Worm (Caenorhabditis elegans) whole organism, mixed stage, embryonic: ENCODE results near the gene srx-84.
A peak's percentile ranks its signal among the peaks of the same experiment; 100 is the strongest.

Experiments
- M03D4.4 ChIP-seq: sonication (generic microtip); optimal IDR thresholded peaks from 2 replicates; lab custom pipeline; 2017; ENCODE audit warnings: mild to moderate bottlenecking, missing genetic modification characterization, missing compliant biosample characterization
- bed-3 ChIP-seq: fragments of 200-800 bp; sonication (Bioruptor generic); optimal IDR thresholded peaks from 3 replicates; lab custom pipeline; 2018; ENCODE audit warnings: mild to moderate bottlenecking, missing genetic modification characterization, moderate library complexity, missing compliant biosample characterization
- blmp-1 ChIP-seq: fragments of 150-350 bp; optimal IDR thresholded peaks from 2 replicates; lab custom pipeline; 2014; ENCODE audit warnings: missing biosample characterization, missing genetic modification characterization
- ceh-39 ChIP-seq: fragments of 150-350 bp; optimal IDR thresholded peaks from 2 replicates; lab custom pipeline; 2014; ENCODE audit warnings: missing biosample characterization, missing genetic modification characterization
- ceh-43 ChIP-seq: fragments of 200-800 bp; sonication (Bioruptor generic); optimal IDR thresholded peaks from 2 replicates; lab custom pipeline; 2018; ENCODE audit warnings: mild to moderate bottlenecking, missing genetic modification characterization, moderate library complexity, missing compliant biosample characterization
- ceh-83 ChIP-seq: fragments of 200-800 bp; sonication (Bioruptor generic); optimal IDR thresholded peaks from 2 replicates; lab custom pipeline; 2018; ENCODE audit warnings: mild to moderate bottlenecking, missing genetic modification characterization, missing compliant biosample characterization
- ces-1 ChIP-seq: fragments of 150-350 bp; optimal IDR thresholded peaks from 2 replicates; lab custom pipeline; 2014; ENCODE audit warnings: missing biosample characterization, missing genetic modification reagents, missing genetic modification characterization
- cnd-1 ChIP-seq: fragments of 200-800 bp; sonication (Bioruptor generic); optimal IDR thresholded peaks from 2 replicates; lab custom pipeline; 2018; ENCODE audit warnings: mild to moderate bottlenecking, missing genetic modification characterization, missing compliant biosample characterization
- drap-1 ChIP-seq: fragments of 200-800 bp; sonication (Bioruptor generic); optimal IDR thresholded peaks from 3 replicates; lab custom pipeline; 2018; ENCODE audit warnings: mild to moderate bottlenecking, missing genetic modification characterization, missing compliant biosample characterization
- elt-1 ChIP-seq: sonication (generic microtip); optimal IDR thresholded peaks from 2 replicates; lab custom pipeline; 2017; ENCODE audit warnings: missing genetic modification characterization, mild to moderate bottlenecking, missing compliant biosample characterization, antibody characterized with exemption, moderate library complexity, borderline replicate concordance; ENCODE audit not compliant: insufficient read depth
- flh-1 ChIP-seq: fragments of 200-800 bp; sonication (Bioruptor generic); optimal IDR thresholded peaks from 2 replicates; lab custom pipeline; 2018; ENCODE audit warnings: mild to moderate bottlenecking, missing genetic modification characterization, moderate library complexity, missing compliant biosample characterization
- hlh-1 ChIP-seq: fragments of 150-350 bp; optimal IDR thresholded peaks from 2 replicates; lab custom pipeline; 2014; ENCODE audit warnings: missing biosample characterization, missing genetic modification reagents, missing genetic modification characterization
- lin-13 ChIP-seq: fragments of 150-350 bp; optimal IDR thresholded peaks from 2 replicates; lab custom pipeline; 2014; ENCODE audit warnings: missing biosample characterization, missing genetic modification characterization
- lin-32 ChIP-seq: fragments of 200-800 bp; sonication (Bioruptor generic); optimal IDR thresholded peaks from 2 replicates; lab custom pipeline; 2018; ENCODE audit warnings: mild to moderate bottlenecking, missing genetic modification characterization, missing compliant biosample characterization
- lsy-2 ChIP-seq: fragments of 150-350 bp; optimal IDR thresholded peaks from 2 replicates; lab custom pipeline; 2014; ENCODE audit warnings: missing biosample characterization, missing genetic modification characterization
- mab-5 ChIP-seq: fragments of 150-350 bp; optimal IDR thresholded peaks from 2 replicates; lab custom pipeline; 2014; ENCODE audit warnings: missing biosample characterization, missing genetic modification characterization
- mep-1 ChIP-seq: fragments of 150-350 bp; optimal IDR thresholded peaks from 2 replicates; lab custom pipeline; 2017; ENCODE audit warnings: missing biosample characterization, missing genetic modification reagents, missing genetic modification characterization, inconsistent platforms
- nhr-12 ChIP-seq: fragments of 150-350 bp; optimal IDR thresholded peaks from 2 replicates; lab custom pipeline; 2014; ENCODE audit warnings: missing biosample characterization, missing genetic modification characterization
- nhr-237 ChIP-seq: fragments of 150-350 bp; optimal IDR thresholded peaks from 2 replicates; lab custom pipeline; 2014; ENCODE audit warnings: missing biosample characterization, missing genetic modification characterization
- nhr-28 ChIP-seq: fragments of 150-350 bp; optimal IDR thresholded peaks from 2 replicates; lab custom pipeline; 2014; ENCODE audit warnings: missing biosample characterization, missing genetic modification characterization
- pha-4 ChIP-seq: fragments of 150-350 bp; optimal IDR thresholded peaks from 2 replicates; lab custom pipeline; 2018; ENCODE audit warnings: missing biosample characterization, missing genetic modification reagents, missing genetic modification characterization
- sem-2 ChIP-seq: fragments of 200-800 bp; sonication (Bioruptor generic); optimal IDR thresholded peaks from 2 replicates; lab custom pipeline; 2018; ENCODE audit warnings: mild to moderate bottlenecking, missing genetic modification characterization, missing compliant biosample characterization
- snpc-4 ChIP-seq: fragments of 150-350 bp; optimal IDR thresholded peaks from 2 replicates; lab custom pipeline; 2014; ENCODE audit warnings: missing biosample characterization, missing genetic modification characterization
- sptf-1 ChIP-seq: sonication (generic microtip); optimal IDR thresholded peaks from 2 replicates; lab custom pipeline; 2017; ENCODE audit warnings: mild to moderate bottlenecking, missing genetic modification characterization, moderate library complexity, missing compliant biosample characterization
- tbx-8 ChIP-seq: fragments of 200-800 bp; sonication (Bioruptor generic); optimal IDR thresholded peaks from 2 replicates; lab custom pipeline; 2018; ENCODE audit warnings: mild to moderate bottlenecking, missing genetic modification characterization, moderate library complexity, missing compliant biosample characterization
- unc-120 ChIP-seq: sonication (generic microtip); optimal IDR thresholded peaks from 2 replicates; lab custom pipeline; 2017; ENCODE audit warnings: missing genetic modification characterization, missing compliant biosample characterization; ENCODE audit not compliant: poor library complexity, severe bottlenecking
- unc-39 ChIP-seq: fragments of 150-350 bp; optimal IDR thresholded peaks from 2 replicates; lab custom pipeline; 2014; ENCODE audit warnings: missing biosample characterization, missing genetic modification characterization
- zip-8 ChIP-seq: fragments of 150-350 bp; optimal IDR thresholded peaks from 2 replicates; lab custom pipeline; 2014; ENCODE audit warnings: missing biosample characterization, missing genetic modification characterization
- ztf-11 ChIP-seq: fragments of 150-350 bp; optimal IDR thresholded peaks from 2 replicates; lab custom pipeline; 2014; ENCODE audit warnings: missing biosample characterization, missing genetic modification characterization

srx-84 gene

ce11 chrV:11598807-11599206 lies at the start of gene srx-84:
Gene srx-84 (plus strand): TSS chrV:11599107.
- TF ChIP-seq lsy-2 (tag; lab: Kevin White, UChicago) (no peak), ceh-39 (tag; lab: Kevin White, UChicago) (no peak), nhr-28 (no peak), lin-32 (no peak), tbx-8 (GFP tag; lab: Kevin White, UChicago) (no peak), ceh-43 (GFP tag; lab: Kevin White, UChicago) (no peak), mab-5 (no peak), ces-1 (GFP tag; lab: Kevin White, UChicago) (no peak)

ce11 chrV:11552379-11552778 lies 46.5 kb upstream of the srx-84 start, which contains the start of gene srx-85:
Gene srx-85 (plus strand): TSS chrV:11552679.
- TF ChIP-seq lin-13 (tag; lab: Kevin White, UChicago) (no peak), snpc-4 (tag; lab: Kevin White, UChicago) (no peak), unc-39 (tag; lab: Kevin White, UChicago) (no peak), elt-1 (tag; lab: Kevin White, UChicago) (no peak), unc-120 (tag; lab: Kevin White, UChicago) (no peak), sem-2 (GFP tag; lab: Kevin White, UChicago) (no peak), mep-1 (tag; lab: Kevin White, UChicago) (no peak), flh-1 (GFP tag; lab: Kevin White, UChicago) (no peak), nhr-12 (no peak), ceh-43 (GFP tag; lab: Kevin White, UChicago) (no peak), blmp-1 (tag; lab: Kevin White, UChicago) (no peak), ztf-11 (no peak), cnd-1 (tag; lab: Kevin White, UChicago) (no peak), sptf-1 (tag; lab: Kevin White, UChicago) (no peak), zip-8 (no peak), lsy-2 (tag; lab: Kevin White, UChicago) (no peak)
- TF ChIP-seq, all 35 proteins: peak for 0

- TF ChIP-seq snpc-4 (tag; lab: Kevin White, UChicago), result no peak
- TF ChIP-seq lsy-2 (tag; lab: Kevin White, UChicago), result peak; percentile 76
These were observed 44.6 kb upstream of the srx-84 start, which contains the start of gene duo-1 for ce11 chrV:11554260-11554659. Gene duo-1 (plus strand): TSS chrV:11554630.

- TF ChIP-seq hlh-1 (tag; lab: Kevin White, UChicago) (no peak), mab-5 (no peak), lin-32 (no peak), nhr-237 (no peak), pha-4 (tag; lab: Kevin White, UChicago) (no peak), ces-1 (GFP tag; lab: Kevin White, UChicago) (no peak)
These were observed 36.3 kb upstream of the srx-84 start, which contains the start of gene srx-86 for ce11 chrV:11562643-11563042. Gene srx-86 (plus strand): TSS chrV:11562943.

ce11 chrV:11564573-11564972 lies 34.3 kb upstream of the srx-84 start, which contains the start of gene srx-87:
Gene srx-87 (plus strand): TSS chrV:11564873.
- TF ChIP-seq ceh-39 (tag; lab: Kevin White, UChicago), result no peak
- no peak for TF ChIP-seq ztf-11
- no peak for TF ChIP-seq blmp-1 (tag; lab: Kevin White, UChicago)
- TF ChIP-seq mep-1 (tag; lab: Kevin White, UChicago), result no peak
- no peak for TF ChIP-seq drap-1 (GFP tag; lab: Kevin White, UChicago)
- no peak for TF ChIP-seq bed-3
- no peak for TF ChIP-seq ceh-83 (GFP tag; lab: Kevin White, UChicago)
- TF ChIP-seq lin-13 (tag; lab: Kevin White, UChicago), result no peak
- TF ChIP-seq flh-1 (GFP tag; lab: Kevin White, UChicago), result no peak

ce11 chrV:11570169-11570651 lies 28.7 kb upstream of the srx-84 start, which contains the start of the genes nhr-101 and pms-2:
Gene nhr-101 (plus strand): TSS chrV:11570476.
Gene pms-2 (minus strand): TSS chrV:11570601.
- TF ChIP-seq lin-32, result no peak
- no peak for TF ChIP-seq unc-39 (tag; lab: Kevin White, UChicago)
- TF ChIP-seq nhr-28, result no peak
- TF ChIP-seq pha-4 (tag; lab: Kevin White, UChicago), result no peak
- TF ChIP-seq nhr-237, result no peak
- no peak for TF ChIP-seq M03D4.4 (tag; lab: Kevin White, UChicago)
